Fruit fly (Drosophila melanogaster) Kc167 (cell line): ENCODE data around the gene Spn28Dc.

Experiments used
- Myc ChIP-seq: fragments of >200 bp; optimal IDR thresholded peaks from 2 replicates; lab custom pipeline; 2017; ENCODE audit warnings: missing external identifiers
- Sin3A ChIP-seq: fragments of >200 bp; optimal IDR thresholded peaks from 2 replicates; lab custom pipeline; 2018; ENCODE audit warnings: missing external identifiers
- h ChIP-seq: fragments of >200 bp; optimal IDR thresholded peaks from 3 replicates; lab custom pipeline; 2018; ENCODE audit warnings: missing external identifiers
- insv ChIP-seq: fragments of >200 bp; optimal IDR thresholded peaks from 3 replicates; lab custom pipeline; 2018; ENCODE audit warnings: missing external identifiers
- psq ChIP-seq: fragments of >200 bp; optimal IDR thresholded peaks from 2 replicates; lab custom pipeline; 2017; ENCODE audit warnings: missing external identifiers
- ttk ChIP-seq: sonication (Bioruptor generic); optimal IDR thresholded peaks from 2 replicates; lab custom pipeline; 2017; ENCODE audit warnings: missing external identifiers

The Spn28Dc gene

DNA sequence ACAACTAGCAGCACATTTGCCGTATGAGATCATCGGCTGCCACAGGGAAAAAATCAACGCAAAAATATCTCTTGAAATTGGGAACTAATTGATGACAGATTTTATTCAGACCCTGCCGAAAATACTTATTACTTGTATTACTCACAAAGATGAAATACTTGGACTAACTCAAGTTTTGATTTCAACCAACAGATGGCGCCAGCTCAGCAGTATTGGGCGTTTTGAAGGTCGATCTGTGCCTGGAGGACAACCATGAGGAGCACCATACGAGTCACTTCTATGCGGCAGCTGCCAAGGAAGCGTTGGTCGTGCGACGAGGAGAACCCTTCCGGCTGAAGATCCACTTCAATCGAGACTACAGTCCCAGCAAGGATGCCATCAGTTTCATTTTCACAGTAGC, 17.3 kb upstream of the Spn28Dc start:
- TF ChIP-seq insv (lab: Kevin White, UChicago) (no peak), ttk (lab: Kevin White, UChicago) (no peak), h (lab: Kevin White, UChicago) (no peak), Myc (lab: Kevin White, UChicago) (no peak), psq (no peak), Sin3A (lab: Kevin White, UChicago) (no peak)

DNA sequence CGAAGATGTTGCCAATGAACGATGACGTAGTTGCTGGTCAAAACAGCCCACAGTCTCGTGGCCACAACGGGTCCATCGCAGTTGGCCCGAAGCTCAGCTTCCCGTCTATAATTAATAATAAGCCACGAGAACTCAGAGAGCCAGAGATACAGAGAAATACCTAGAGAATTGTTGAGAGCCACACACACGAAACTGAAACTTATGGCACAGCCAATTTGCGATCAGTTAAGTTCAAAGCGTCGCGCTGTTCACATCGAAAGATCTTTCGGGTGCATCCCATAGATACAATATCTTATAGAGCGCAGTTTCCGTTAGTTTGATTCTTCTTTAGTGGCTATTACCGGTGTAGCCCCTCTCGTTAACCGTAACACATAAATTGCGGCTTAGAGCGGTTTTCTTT, 5.5 kb upstream of the Spn28Dc start:
- TF ChIP-seq insv (lab: Kevin White, UChicago) (no peak), psq (no peak), Myc (lab: Kevin White, UChicago) (no peak), ttk (lab: Kevin White, UChicago) (no peak), h (lab: Kevin White, UChicago) (no peak), Sin3A (lab: Kevin White, UChicago) (no peak)

DNA sequence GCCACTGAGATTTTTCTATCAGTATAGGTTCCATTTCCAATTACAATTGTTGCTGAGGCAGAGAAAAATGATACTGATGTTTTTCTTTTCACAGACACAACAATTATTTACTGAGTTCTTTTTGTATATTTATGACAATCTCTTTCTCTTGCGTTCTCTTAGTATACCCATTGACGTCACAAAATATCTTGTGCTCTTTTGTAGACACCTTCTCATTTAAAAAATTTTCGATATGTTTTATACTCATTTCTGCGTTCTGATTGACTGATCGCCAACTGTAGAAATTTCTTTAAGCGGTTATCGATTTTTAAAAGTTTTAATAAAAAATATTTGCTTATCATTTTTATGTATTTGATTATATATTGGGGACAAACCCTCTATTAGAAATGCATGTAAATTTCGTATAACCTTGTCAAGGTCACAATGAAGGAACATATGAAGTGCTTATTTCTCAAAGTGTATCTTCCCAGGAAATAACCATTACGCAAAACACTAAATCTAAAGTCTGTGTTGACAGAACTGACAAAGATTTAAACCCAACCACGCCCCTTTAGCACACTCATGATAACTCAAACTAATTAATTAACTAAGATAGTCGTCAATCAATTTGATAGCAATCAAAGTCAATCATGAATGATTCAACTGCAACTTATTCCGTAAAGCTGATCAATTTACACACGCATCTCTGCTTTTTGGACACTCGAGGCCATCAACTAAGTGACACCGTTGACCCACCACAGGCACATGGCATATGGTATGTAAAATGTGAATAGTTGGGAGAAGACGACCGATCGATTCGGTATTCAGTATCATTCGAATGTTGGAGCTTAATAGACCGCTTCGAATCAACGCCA, 3.8 kb upstream of the Spn28Dc start, which contains the start of the genes Glyat and Tg:
Gene Glyat, minus strand, starts transcription at position 51 of the 854 bp plus-strand sequence.
Gene Tg, plus strand, starts transcription at position 804 of the 854 bp plus-strand sequence.
- TF ChIP-seq insv (lab: Kevin White, UChicago) (no peak), ttk (lab: Kevin White, UChicago) (no peak), Myc (lab: Kevin White, UChicago) (no peak), Sin3A (lab: Kevin White, UChicago) (no peak), h (lab: Kevin White, UChicago) (no peak), psq (no peak)

dm6 chr2L:8009283-8010211, 2.5 kb upstream of the Spn28Dc start, which contains the start of gene CG12560:
Gene CG12560 (minus strand): TSS chr2L:8009477.
- no peak for TF ChIP-seq ttk (lab: Kevin White, UChicago)
- no peak for TF ChIP-seq Myc (lab: Kevin White, UChicago)
- no peak for TF ChIP-seq h (lab: Kevin White, UChicago)
- no peak for TF ChIP-seq Sin3A (lab: Kevin White, UChicago)
- TF ChIP-seq psq, result no peak
- TF ChIP-seq insv (lab: Kevin White, UChicago), result no peak

DNA sequence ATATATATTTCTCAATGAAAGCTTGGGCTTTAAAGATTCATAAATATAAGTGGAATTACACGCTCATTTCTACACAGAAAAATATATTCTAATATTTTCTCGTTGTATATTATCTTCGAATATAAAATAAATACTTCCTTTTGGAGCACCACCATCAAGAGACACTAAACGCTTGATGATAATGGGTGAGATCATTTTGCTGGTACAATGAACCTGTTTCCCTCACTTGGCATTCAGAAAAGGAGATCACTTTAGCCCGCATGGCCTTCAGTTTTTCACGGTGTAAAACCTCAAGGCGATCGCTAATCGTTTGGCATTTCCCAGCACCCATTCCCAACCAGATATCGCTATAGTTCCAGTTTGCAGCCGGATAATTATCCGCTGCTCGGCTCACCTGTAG, 972 bp downstream of the Spn28Dc start:
- TF ChIP-seq insv (lab: Kevin White, UChicago) (no peak), ttk (lab: Kevin White, UChicago) (no peak), Myc (lab: Kevin White, UChicago) (no peak), h (lab: Kevin White, UChicago) (no peak), psq (no peak), Sin3A (lab: Kevin White, UChicago) (no peak)

DNA sequence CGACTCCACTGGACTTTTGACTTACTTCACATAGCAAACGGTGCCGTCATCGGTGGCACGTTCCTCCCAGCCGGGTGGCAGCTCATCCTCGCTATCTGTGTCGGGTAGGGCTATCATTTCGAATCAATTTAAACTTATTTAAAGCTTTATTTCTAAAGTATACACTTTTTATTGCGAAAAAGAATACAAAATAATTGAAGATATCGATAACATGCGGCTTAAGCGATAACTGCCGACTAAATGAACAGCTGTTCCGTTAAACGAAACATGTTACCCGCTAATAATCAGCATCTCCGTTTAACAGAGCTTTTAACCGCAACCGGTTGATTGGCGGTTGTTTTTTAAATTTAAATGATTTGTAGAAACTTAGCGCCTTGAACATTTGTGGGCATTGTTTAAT, 2.9 kb downstream of the Spn28Dc start, which contains the start of gene Wwox:
Gene Wwox, minus strand, starts transcription at position 215 of the 400 bp plus-strand sequence.
- TF ChIP-seq Myc (lab: Kevin White, UChicago), result no peak
- no peak for TF ChIP-seq Sin3A (lab: Kevin White, UChicago)

- TF ChIP-seq ttk (lab: Kevin White, UChicago) (no peak), Myc (lab: Kevin White, UChicago) (no peak), psq (no peak), h (lab: Kevin White, UChicago) (no peak), insv (lab: Kevin White, UChicago) (no peak), Sin3A (lab: Kevin White, UChicago) (no peak)
These were observed 5.0 kb downstream of the Spn28Dc start for dm6 chr2L:8001694-8002627.

DNA sequence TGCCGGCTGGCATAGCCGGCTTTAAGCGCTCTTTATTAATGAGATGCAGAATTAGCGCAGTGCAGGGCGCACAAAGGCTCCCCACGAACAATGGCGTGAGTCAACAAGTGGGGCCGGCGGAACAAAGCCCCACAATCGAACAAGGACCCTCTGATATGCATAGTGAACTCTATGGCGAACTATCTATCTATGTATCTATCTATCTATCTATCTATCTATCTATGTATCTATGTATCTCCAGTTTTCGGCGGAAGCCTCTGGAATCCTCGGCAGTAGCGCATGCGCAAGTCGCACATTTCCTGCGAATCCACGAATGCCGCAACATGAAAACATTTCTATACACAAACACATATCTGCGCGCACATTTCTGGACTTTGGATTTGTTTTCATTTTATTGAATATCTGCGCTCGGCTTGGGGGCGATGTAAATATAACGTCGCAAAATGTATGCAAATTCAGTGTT, 6.4 kb downstream of the Spn28Dc start:
- no peak for TF ChIP-seq h (lab: Kevin White, UChicago)
- no peak for TF ChIP-seq Sin3A (lab: Kevin White, UChicago)
- TF ChIP-seq ttk (lab: Kevin White, UChicago), result no peak
- TF ChIP-seq psq, result no peak

dm6 chr2L:7998655-7999054, 8.4 kb downstream of the Spn28Dc start, which contains the start of gene Sirup:
Gene Sirup (plus strand): TSS chr2L:7998869.
- no peak for TF ChIP-seq Myc (lab: Kevin White, UChicago)
- no peak for TF ChIP-seq psq
- TF ChIP-seq ttk (lab: Kevin White, UChicago), result no peak
- TF ChIP-seq Sin3A (lab: Kevin White, UChicago), result no peak
- no peak for TF ChIP-seq insv (lab: Kevin White, UChicago)
- TF ChIP-seq h (lab: Kevin White, UChicago), result no peak

DNA sequence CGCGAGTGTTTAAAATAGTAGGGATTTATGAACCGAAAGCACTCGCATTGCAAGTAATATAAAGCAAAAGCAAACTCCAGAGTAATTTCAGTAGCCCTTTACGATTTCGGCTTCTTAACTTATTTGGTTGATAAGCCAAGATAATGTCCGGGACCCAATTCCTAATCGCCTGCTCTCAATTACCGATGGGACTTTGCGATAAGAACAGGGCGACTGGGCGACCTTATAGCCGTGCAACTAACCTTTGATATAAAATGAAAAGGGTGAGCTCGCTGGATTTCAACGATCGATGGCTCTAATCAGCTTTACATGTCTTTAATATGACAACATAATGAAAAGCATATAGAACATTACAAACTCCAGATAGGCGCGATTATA, 8.9 kb downstream of the Spn28Dc start, which contains the start of gene CG7227:
Gene CG7227, minus strand, starts transcription at position 72 of the 378 bp plus-strand sequence.
- TF ChIP-seq insv (lab: Kevin White, UChicago) (no peak), Sin3A (lab: Kevin White, UChicago) (no peak), h (lab: Kevin White, UChicago) (no peak), psq (no peak), Myc (lab: Kevin White, UChicago) (no peak), ttk (lab: Kevin White, UChicago) (no peak)
